Worm (Caenorhabditis elegans): ENCODE results near the gene flr-4.

Gene flr-4

DNA sequence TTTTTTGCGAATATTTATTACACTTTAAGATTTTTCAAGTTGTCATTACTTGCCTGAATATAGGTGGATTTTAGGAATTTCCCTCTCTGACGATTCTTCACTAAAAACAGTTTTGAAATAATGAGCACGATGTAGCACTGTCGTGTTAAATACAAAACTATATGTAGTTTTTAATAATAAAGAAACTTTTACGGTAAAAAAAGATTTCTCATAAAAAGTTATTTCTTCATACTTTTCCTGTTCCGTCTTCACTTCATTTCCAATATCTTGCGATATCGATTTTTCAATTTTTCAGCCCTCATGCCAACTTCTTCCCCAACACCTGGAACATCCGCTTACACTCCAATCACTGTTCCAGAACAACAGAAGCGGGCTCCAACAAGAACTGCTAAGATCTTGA lies 36.8 kb upstream of the flr-4 start, which contains the start of gene H03G16.6:
Gene H03G16.6 (plus strand): TSS at position 301 of the 400 bp plus-strand sequence.
- TF ChIP-seq B0310.2 (tag; optimal IDR thresholded peaks at IDR 0.05) (no peak), ceh-36 (tag; optimal IDR thresholded peaks at IDR 0.05) (no peak), tbx-11 (GFP tag; IDR thresholded peaks at IDR 0.05) (no peak), pes-1 (GFP tag; IDR thresholded peaks at IDR 0.05) (no peak), aly-1 (tag; optimal IDR thresholded peaks at IDR 0.05) (no peak), F13C5.2 (tag; optimal IDR thresholded peaks at IDR 0.05) (no peak), hnd-1 (tag; optimal IDR thresholded peaks at IDR 0.05) (no peak), scrt-1 (GFP tag; IDR thresholded peaks at IDR 0.05) (no peak), sea-1 (GFP tag; conservative IDR thresholded peaks at IDR 0.05) (no peak), ceh-13 (GFP tag; optimal IDR thresholded peaks at IDR 0.05) (no peak)

DNA sequence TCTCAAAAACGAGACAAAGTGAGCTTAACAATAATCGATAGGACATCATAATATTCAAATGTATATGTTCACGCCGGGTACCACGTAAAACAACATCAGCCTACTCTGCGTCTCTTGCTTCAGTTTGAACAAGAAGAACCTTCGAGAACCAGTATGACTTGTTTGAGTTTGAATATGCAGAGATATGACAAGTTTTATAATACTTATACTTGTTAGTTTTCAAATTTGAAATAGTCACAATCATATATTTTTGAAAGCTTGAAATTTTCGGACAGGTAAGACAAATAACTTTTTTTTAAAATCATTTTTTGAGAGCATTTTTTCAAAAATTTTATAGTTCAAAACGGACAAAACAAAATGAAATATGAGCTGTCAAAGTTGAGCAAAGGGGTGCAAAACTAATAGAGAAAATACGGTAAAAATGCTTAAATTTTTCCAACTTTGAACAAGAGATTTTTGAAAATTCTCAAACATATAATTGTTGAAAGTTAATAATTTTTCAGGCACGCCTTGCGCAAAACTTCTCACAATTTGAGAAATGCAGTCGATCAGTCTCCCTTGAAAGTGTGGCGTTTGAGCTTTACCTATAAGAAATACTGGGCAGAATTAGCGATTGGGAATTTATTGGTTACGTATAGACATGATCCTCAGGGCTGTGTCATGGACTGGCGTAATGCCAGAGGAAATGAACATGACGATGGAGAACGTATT lies 35.8 kb upstream of the flr-4 start, which contains the start of gene H03G16.1:
Gene H03G16.1 (plus strand): TSS at position 661 of the 711 bp plus-strand sequence.
- TF ChIP-seq B0310.2 (tag; optimal IDR thresholded peaks at IDR 0.05) (no peak), aly-1 (tag; optimal IDR thresholded peaks at IDR 0.05) (no peak), hmbx-1 (tag; optimal IDR thresholded peaks at IDR 0.05) (no peak), pes-1 (GFP tag; IDR thresholded peaks at IDR 0.05) (no peak), sea-1 (GFP tag; conservative IDR thresholded peaks at IDR 0.05) (no peak), ceh-36 (tag; optimal IDR thresholded peaks at IDR 0.05) (no peak), tra-4 (tag; optimal IDR thresholded peaks at IDR 0.05) (no peak), scrt-1 (GFP tag; IDR thresholded peaks at IDR 0.05) (no peak), ets-7 (tag; optimal IDR thresholded peaks at IDR 0.05) (no peak), F13C5.2 (tag; optimal IDR thresholded peaks at IDR 0.05) (no peak), ama-1 (optimal IDR thresholded peaks at IDR 0.05) (no peak), tbx-37 (GFP tag; conservative IDR thresholded peaks at IDR 0.05) (no peak), hmg-4 (GFP tag; optimal IDR thresholded peaks at IDR 0.05) (no peak), ceh-13 (GFP tag; optimal IDR thresholded peaks at IDR 0.05) (no peak), tbx-11 (GFP tag; IDR thresholded peaks at IDR 0.05) (no peak), hnd-1 (tag; optimal IDR thresholded peaks at IDR 0.05) (no peak)

DNA sequence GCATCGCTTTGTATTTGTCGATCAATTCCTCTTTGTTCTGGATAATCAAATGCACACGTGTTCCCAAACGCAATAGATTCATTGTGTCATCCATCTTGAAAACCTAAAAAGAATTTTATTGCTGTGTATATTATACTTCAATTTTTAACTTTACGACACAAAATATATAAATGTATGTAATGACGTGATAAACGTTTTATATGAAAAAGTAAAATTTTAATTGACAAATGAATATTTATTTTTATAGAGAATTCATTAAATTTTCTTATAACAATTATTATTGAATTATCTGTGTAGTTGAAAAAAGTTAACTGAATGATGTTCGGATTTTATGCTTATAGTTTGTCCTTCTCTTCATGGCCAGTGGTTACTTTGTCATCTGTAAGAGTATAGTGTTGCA lies 33.3 kb upstream of the flr-4 start, which contains the start of gene H03G16.7:
Gene H03G16.7 (minus strand): TSS at position 101 of the 400 bp plus-strand sequence.
- TF ChIP-seq tra-4 (tag; optimal IDR thresholded peaks at IDR 0.05), result no peak
- no peak for TF ChIP-seq hmg-4 (GFP tag; optimal IDR thresholded peaks at IDR 0.05)
- TF ChIP-seq scrt-1 (GFP tag; IDR thresholded peaks at IDR 0.05), result no peak
- TF ChIP-seq ama-1 (optimal IDR thresholded peaks at IDR 0.05), result no peak
- TF ChIP-seq pes-1 (GFP tag; IDR thresholded peaks at IDR 0.05), result no peak
- no peak for TF ChIP-seq tbx-11 (GFP tag; IDR thresholded peaks at IDR 0.05)
- no peak for TF ChIP-seq B0310.2 (tag; optimal IDR thresholded peaks at IDR 0.05)
- no peak for TF ChIP-seq sea-1 (GFP tag; conservative IDR thresholded peaks at IDR 0.05)
- TF ChIP-seq ceh-13 (GFP tag; optimal IDR thresholded peaks at IDR 0.05), result no peak
- no peak for TF ChIP-seq aly-1 (tag; optimal IDR thresholded peaks at IDR 0.05)

- no peak for TF ChIP-seq ceh-36 (tag; optimal IDR thresholded peaks at IDR 0.05)
- TF ChIP-seq tbx-37 (GFP tag; conservative IDR thresholded peaks at IDR 0.05), result no peak
- no peak for TF ChIP-seq ceh-13 (GFP tag; optimal IDR thresholded peaks at IDR 0.05)
- TF ChIP-seq aly-1 (tag; optimal IDR thresholded peaks at IDR 0.05), result no peak
These were observed 32.5 kb upstream of the flr-4 start, which contains the start of gene H03G16.5 for ce11 chrX:15056737-15057136. Gene H03G16.5, minus strand, starts transcription at chrX:15056837.

ce11 chrX:15057900-15058299 lies 31.3 kb upstream of the flr-4 start:
- TF ChIP-seq aly-1 (tag; optimal IDR thresholded peaks at IDR 0.05) (no peak), ceh-13 (GFP tag; optimal IDR thresholded peaks at IDR 0.05) (no peak), hmg-4 (GFP tag; optimal IDR thresholded peaks at IDR 0.05) (no peak), flt-1 (GFP tag; IDR thresholded peaks at IDR 0.05) (no peak), tbx-37 (GFP tag; conservative IDR thresholded peaks at IDR 0.05) (no peak), B0310.2 (tag; optimal IDR thresholded peaks at IDR 0.05) (no peak), ceh-36 (tag; optimal IDR thresholded peaks at IDR 0.05) (no peak), hmbx-1 (tag; optimal IDR thresholded peaks at IDR 0.05) (no peak), scrt-1 (GFP tag; IDR thresholded peaks at IDR 0.05) (no peak), sea-1 (GFP tag; conservative IDR thresholded peaks at IDR 0.05) (no peak), F13C5.2 (tag; optimal IDR thresholded peaks at IDR 0.05) (no peak), pes-1 (GFP tag; IDR thresholded peaks at IDR 0.05) (no peak), hnd-1 (tag; optimal IDR thresholded peaks at IDR 0.05) (no peak), ets-7 (tag; optimal IDR thresholded peaks at IDR 0.05) (no peak), tra-4 (tag; optimal IDR thresholded peaks at IDR 0.05) (no peak), tbx-11 (GFP tag; IDR thresholded peaks at IDR 0.05) (no peak), ama-1 (optimal IDR thresholded peaks at IDR 0.05) (no peak)

ce11 chrX:15060303-15060702 lies 28.9 kb upstream of the flr-4 start, which contains the start of gene fbxa-96:
Gene fbxa-96, minus strand, starts transcription at chrX:15060403.
- TF ChIP-seq tra-4 (tag; optimal IDR thresholded peaks at IDR 0.05) (no peak), ceh-36 (tag; optimal IDR thresholded peaks at IDR 0.05) (no peak)

ce11 chrX:15069242-15069641 lies 20.0 kb upstream of the flr-4 start, which contains the start of gene mam-6:
Gene mam-6, minus strand, starts transcription at chrX:15069342.
- TF ChIP-seq ceh-13 (GFP tag; optimal IDR thresholded peaks at IDR 0.05) (no peak), hmbx-1 (tag; optimal IDR thresholded peaks at IDR 0.05) (no peak), tra-4 (tag; optimal IDR thresholded peaks at IDR 0.05) (no peak), ceh-36 (tag; optimal IDR thresholded peaks at IDR 0.05) (no peak), F13C5.2 (tag; optimal IDR thresholded peaks at IDR 0.05) (no peak), hmg-4 (GFP tag; optimal IDR thresholded peaks at IDR 0.05) (no peak), scrt-1 (GFP tag; IDR thresholded peaks at IDR 0.05) (no peak), flt-1 (GFP tag; IDR thresholded peaks at IDR 0.05) (no peak)

- TF ChIP-seq ceh-36 (tag; optimal IDR thresholded peaks at IDR 0.05) (no peak), pes-1 (GFP tag; IDR thresholded peaks at IDR 0.05) (no peak), tra-4 (tag; optimal IDR thresholded peaks at IDR 0.05) (no peak), B0310.2 (tag; optimal IDR thresholded peaks at IDR 0.05) (no peak), sea-1 (GFP tag; conservative IDR thresholded peaks at IDR 0.05) (no peak), F13C5.2 (tag; optimal IDR thresholded peaks at IDR 0.05) (no peak), hmbx-1 (tag; optimal IDR thresholded peaks at IDR 0.05) (no peak), hmg-4 (GFP tag; optimal IDR thresholded peaks at IDR 0.05) (no peak), scrt-1 (GFP tag; IDR thresholded peaks at IDR 0.05) (no peak), ets-7 (tag; optimal IDR thresholded peaks at IDR 0.05) (no peak), tbx-11 (GFP tag; IDR thresholded peaks at IDR 0.05) (no peak), flt-1 (GFP tag; IDR thresholded peaks at IDR 0.05) (no peak)
These were observed 19.1 kb upstream of the flr-4 start for ce11 chrX:15070137-15070536.
